Worm (Caenorhabditis elegans): ENCODE data around the gene eat-4.

eat-4 gene

DNA sequence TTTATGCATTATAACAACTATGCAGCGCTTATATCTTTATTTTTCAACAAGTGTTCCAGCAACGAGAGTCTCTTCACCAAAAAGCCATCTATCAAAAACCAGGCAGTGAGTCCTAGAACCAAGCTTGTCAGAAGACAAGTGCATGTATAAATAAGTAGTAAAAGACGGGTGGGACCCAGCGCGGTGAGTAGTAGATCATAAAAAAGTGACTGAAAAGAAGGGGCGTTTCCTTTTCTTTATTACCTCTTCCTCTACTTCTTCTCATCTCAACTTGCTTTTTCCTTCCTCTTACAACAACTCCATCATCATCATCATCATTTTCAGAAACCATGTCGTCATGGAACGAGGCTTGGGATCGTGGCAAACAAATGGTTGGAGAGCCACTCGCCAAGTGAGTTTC is at the start of gene eat-4:
eat-4 (plus strand) TSS at position 301 of the 400 bp plus-strand sequence.
- TF ChIP-seq swsn-7 (tag; optimal IDR thresholded peaks at IDR 0.05): no peak
- TF ChIP-seq snpc-4 (tag; optimal IDR thresholded peaks at IDR 0.05): no peak
- no peak for TF ChIP-seq sptf-1 (tag; optimal IDR thresholded peaks at IDR 0.05)
- TF ChIP-seq nhr-237 (tag; optimal IDR thresholded peaks at IDR 0.05): no peak
- no peak for TF ChIP-seq dpl-1 (GFP tag; optimal IDR thresholded peaks at IDR 0.05)
- TF ChIP-seq jun-1 (tag; optimal IDR thresholded peaks at IDR 0.05): no peak
- peak; percentile 28 for TF ChIP-seq lin-14 (GFP tag; optimal IDR thresholded peaks at IDR 0.05)
- TF ChIP-seq nhr-20 (tag; optimal IDR thresholded peaks at IDR 0.05): no peak

DNA sequence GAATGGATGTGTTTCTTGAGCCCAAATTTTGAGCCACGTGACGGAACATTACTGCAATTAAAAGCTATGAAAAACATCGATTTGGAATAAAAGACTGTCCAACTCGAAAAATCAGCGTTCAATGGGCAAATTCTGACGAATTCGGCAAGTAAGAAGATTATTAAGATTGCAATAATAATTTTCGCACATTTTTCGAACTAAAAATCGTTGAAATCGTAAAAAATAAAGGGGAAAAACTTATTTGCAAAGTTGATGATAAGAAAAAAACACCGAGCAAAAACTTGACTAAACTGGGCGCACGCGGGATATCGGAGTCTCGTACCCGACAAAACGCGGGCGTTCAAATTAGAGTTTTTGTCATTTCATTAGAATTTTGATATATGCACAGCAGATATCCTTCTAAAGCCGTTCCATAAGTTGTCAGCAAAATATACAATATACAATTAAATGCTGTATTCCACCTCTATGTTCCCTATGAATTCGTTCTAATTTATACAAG is 47.3 kb upstream of the eat-4 start, which contains the start of the genes mccc-2 and mrpl-44:
mccc-2 (minus strand) TSS at position 51 of the 499 bp plus-strand sequence.
mrpl-44 (minus strand) TSS at position 51 of the 499 bp plus-strand sequence.
- TF ChIP-seq nhr-84 (tag; optimal IDR thresholded peaks at IDR 0.05): no peak
- peak; percentile 90 to 95 for TF ChIP-seq lin-35 (GFP tag; optimal IDR thresholded peaks at IDR 0.05)
- TF ChIP-seq F16B12.6 (tag; optimal IDR thresholded peaks at IDR 0.05): peak; percentile 23
- TF ChIP-seq dpl-1 (GFP tag; optimal IDR thresholded peaks at IDR 0.05): peak; percentile 83 to 92 (median 92)
- peak; percentile 23 for TF ChIP-seq nhr-20 (tag; optimal IDR thresholded peaks at IDR 0.05)
- no peak for TF ChIP-seq ceh-88 (GFP tag; IDR thresholded peaks at IDR 0.05)
- TF ChIP-seq xbp-1 (tag; optimal IDR thresholded peaks at IDR 0.05): peak; percentile 33
- TF ChIP-seq isw-1 (GFP tag; IDR thresholded peaks at IDR 0.05): peak; percentile 39
- TF ChIP-seq nhr-85 (tag): peak; percentile 46
- 0 out of 2 replicates have a peak, but pooled peaks have one; percentile 7 for TF ChIP-seq nhr-19 (GFP tag; conservative IDR thresholded peaks at IDR 0.05)
- peak; percentile 35 to 92 for TF ChIP-seq efl-1 (optimal IDR thresholded peaks at IDR 0.05)
- peak; percentile 92 to 99 for TF ChIP-seq efl-1 (GFP tag; optimal IDR thresholded peaks at IDR 0.05 in 1 of 2)
- peak; percentile 55 for TF ChIP-seq rnt-1 (tag; optimal IDR thresholded peaks at IDR 0.05)
- TF ChIP-seq zip-4 (GFP tag; optimal IDR thresholded peaks at IDR 0.05): no peak
- TF ChIP-seq hlh-17 (GFP tag; optimal IDR thresholded peaks at IDR 0.05; ENCODE audit: borderline replicate concordance): no peak
- no peak for TF ChIP-seq ceh-63 (GFP tag; optimal IDR thresholded peaks at IDR 0.05)
- TF ChIP-seq alr-1 (tag; optimal IDR thresholded peaks at IDR 0.05; ENCODE audit: borderline replicate concordance): no peak
- TF ChIP-seq lin-15B (tag; optimal IDR thresholded peaks at IDR 0.05): peak; percentile 33
- no peak for TF ChIP-seq unc-30 (tag; optimal IDR thresholded peaks at IDR 0.05)
- no peak for TF ChIP-seq nhr-28 (tag; optimal IDR thresholded peaks at IDR 0.05)
- peak in 2 of 3 experiments; percentile 14 to 25 for TF ChIP-seq ceh-82 (tag; optimal IDR thresholded peaks at IDR 0.05)
- peak; percentile 30 for TF ChIP-seq swsn-7 (tag; optimal IDR thresholded peaks at IDR 0.05)
- TF ChIP-seq egl-27 (tag; optimal IDR thresholded peaks at IDR 0.05): no peak

DNA sequence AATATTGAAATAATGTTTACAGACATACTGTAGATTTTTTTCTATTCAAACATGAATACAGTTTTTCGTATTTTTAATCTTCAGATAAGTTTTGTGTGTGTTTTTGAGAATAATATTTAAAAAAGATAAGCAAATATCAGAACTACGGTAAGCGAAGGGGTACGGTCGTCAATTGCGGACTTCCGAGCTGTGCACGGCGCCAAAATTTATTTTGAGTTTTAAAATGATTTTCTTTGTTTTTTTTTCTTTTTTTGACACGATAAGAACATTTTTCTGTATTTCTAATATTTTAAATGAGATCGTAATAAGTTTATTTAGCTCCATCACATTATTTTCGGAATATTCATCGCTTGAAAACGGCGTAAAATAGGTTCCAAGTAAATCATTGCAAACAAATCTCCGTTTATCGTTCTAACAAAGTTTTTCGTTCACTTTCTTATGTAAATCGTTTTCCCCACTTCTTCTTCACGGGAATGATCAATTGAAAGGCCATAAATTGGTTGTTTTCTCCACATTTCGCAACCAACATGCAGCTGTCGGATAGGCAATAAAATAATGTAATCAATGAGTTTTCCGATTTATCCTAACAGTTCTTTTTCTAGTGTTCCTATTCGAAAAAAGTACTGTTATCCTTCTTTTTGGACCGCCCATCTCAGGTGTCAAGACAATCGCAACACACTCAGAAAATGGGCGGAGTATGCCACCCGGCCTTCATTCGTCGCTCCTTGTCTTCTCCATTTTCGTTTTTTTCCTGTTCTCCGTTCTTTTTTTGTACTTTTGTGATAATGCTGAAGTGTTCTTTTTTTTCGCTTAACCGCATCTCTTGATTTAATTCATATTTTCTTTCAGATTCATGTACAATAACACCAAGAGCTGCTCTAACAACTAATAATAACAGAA is 45.0 kb upstream of the eat-4 start, which contains the start of gene glp-1:
glp-1 (plus strand) TSS at position 850 of the 900 bp plus-strand sequence.
- TF ChIP-seq ces-1 (GFP tag; optimal IDR thresholded peaks at IDR 0.05) (no peak), blmp-1 (tag; optimal IDR thresholded peaks at IDR 0.05) (peak; percentile 68), nhr-47 (tag; optimal IDR thresholded peaks at IDR 0.05) (no peak)

DNA sequence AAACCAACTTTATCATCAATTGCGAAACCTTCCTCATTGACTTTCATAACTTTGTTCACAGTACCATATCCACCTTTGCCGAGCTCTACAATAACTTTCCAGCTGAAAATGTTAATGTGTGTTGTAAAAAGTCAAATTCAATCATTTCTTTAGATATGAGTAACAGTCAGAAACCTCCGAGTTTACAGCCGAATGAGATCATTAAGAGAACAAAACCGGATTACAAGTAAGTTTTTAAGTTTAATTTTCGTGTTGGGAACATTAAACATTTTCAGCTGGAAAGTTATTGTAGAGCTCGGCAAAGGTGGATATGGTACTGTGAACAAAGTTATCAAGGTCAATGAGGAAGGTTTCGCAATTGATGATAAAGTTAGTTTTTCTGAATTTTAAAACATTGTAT is 35.5 kb upstream of the eat-4 start, which contains the start of gene ZK507.1:
ZK507.1 (minus strand) TSS at position 101 of the 400 bp plus-strand sequence.
- TF ChIP-seq efl-3 (GFP tag; optimal IDR thresholded peaks at IDR 0.05): no peak
- no peak for TF ChIP-seq lin-14 (GFP tag; optimal IDR thresholded peaks at IDR 0.05)
- no peak for TF ChIP-seq sup-37 (GFP tag; optimal IDR thresholded peaks at IDR 0.05)
- TF ChIP-seq nhr-77 (tag; optimal IDR thresholded peaks at IDR 0.05): no peak
- TF ChIP-seq dpl-1 (GFP tag; optimal IDR thresholded peaks at IDR 0.05): no peak
- no peak for TF ChIP-seq ama-1 (optimal IDR thresholded peaks at IDR 0.05)
- no peak for TF ChIP-seq irx-1 (tag; optimal IDR thresholded peaks at IDR 0.05)
- no peak for TF ChIP-seq lin-15B (tag; optimal IDR thresholded peaks at IDR 0.05)
- no peak for TF ChIP-seq isw-1 (GFP tag; IDR thresholded peaks at IDR 0.05)
- TF ChIP-seq nhr-85 (tag): no peak
- no peak for TF ChIP-seq ceh-90 (tag; optimal IDR thresholded peaks at IDR 0.05)
- TF ChIP-seq ceh-8 (GFP tag; optimal IDR thresholded peaks at IDR 0.05): no peak
- no peak for TF ChIP-seq lin-35 (GFP tag; optimal IDR thresholded peaks at IDR 0.05)
- TF ChIP-seq nhr-20 (tag; optimal IDR thresholded peaks at IDR 0.05): no peak
- TF ChIP-seq alr-1 (tag; optimal IDR thresholded peaks at IDR 0.05; ENCODE audit: borderline replicate concordance): no peak
